Fruit fly (Drosophila melanogaster) whole organism, embryonic: Measurements from ENCODE around the gene CG9263.

Experiments
- B-H2 ChIP-seq: fragments of 200-800 bp; sonication (Bioruptor generic); optimal IDR thresholded peaks from 2 replicates; lab custom pipeline; 2018; ENCODE audit warnings: missing biosample characterization, mild to moderate bottlenecking, missing genetic modification characterization
- CG10209 ChIP-seq: fragments of 200-800 bp; sonication (Bioruptor generic); optimal IDR thresholded peaks from 3 replicates; lab custom pipeline; 2017; ENCODE audit warnings: missing biosample characterization, mild to moderate bottlenecking, missing genetic modification characterization, missing genetic modification reagents
- CG10979 ChIP-seq: fragments of 200-800 bp; sonication (Bioruptor generic); optimal IDR thresholded peaks from 2 replicates; lab custom pipeline; 2018; ENCODE audit warnings: missing biosample characterization, mild to moderate bottlenecking, missing genetic modification characterization, moderate library complexity
- CG11695 ChIP-seq: fragments of 200-800 bp; sonication (Bioruptor generic); IDR thresholded peaks from 3 replicates; pipeline ENCODE4 v1.3.6; 2022; ENCODE audit warnings: missing biosample characterization, missing genetic modification characterization
- CG12299 ChIP-seq: fragments of 200-800 bp; sonication (Bioruptor generic); optimal IDR thresholded peaks from 2 replicates; lab custom pipeline; 2018; ENCODE audit warnings: missing biosample characterization, mild to moderate bottlenecking, missing genetic modification characterization
- CG14050 ChIP-seq: fragments of 200-800 bp; sonication (Bioruptor generic); IDR thresholded peaks from 3 replicates; pipeline ENCODE4 v1.3.6; 2022; ENCODE audit warnings: missing biosample characterization, missing genetic modification characterization
- CG14710 ChIP-seq: fragments of 200-800 bp; sonication (Bioruptor generic); optimal IDR thresholded peaks from 3 replicates; lab custom pipeline; 2019; ENCODE audit warnings: missing biosample characterization, mild to moderate bottlenecking, missing genetic modification characterization, moderate library complexity
- CG15601 ChIP-seq: fragments of 200-800 bp; sonication (Bioruptor generic); optimal IDR thresholded peaks from 3 replicates; lab custom pipeline; 2019; ENCODE audit warnings: missing biosample characterization, mild to moderate bottlenecking, missing genetic modification characterization, moderate library complexity
- CG17802 ChIP-seq: fragments of 200-800 bp; sonication (Bioruptor generic); optimal IDR thresholded peaks from 2 replicates; lab custom pipeline; 2018; ENCODE audit warnings: missing biosample characterization, mild to moderate bottlenecking, missing genetic modification characterization, moderate library complexity
- CG18599 ChIP-seq: fragments of 200-800 bp; sonication (Bioruptor generic); optimal IDR thresholded peaks from 3 replicates; lab custom pipeline; 2017; ENCODE audit warnings: missing biosample characterization, missing genetic modification characterization, mild to moderate bottlenecking, moderate library complexity, missing genetic modification reagents
- CG2120 ChIP-seq: fragments of 200-800 bp; sonication (Bioruptor generic); optimal IDR thresholded peaks from 3 replicates; lab custom pipeline; 2016; ENCODE audit warnings: missing biosample characterization, missing genetic modification characterization
- CG3995 ChIP-seq: fragments of 200-800 bp; sonication (Bioruptor generic); optimal IDR thresholded peaks from 3 replicates; lab custom pipeline; 2016; ENCODE audit warnings: missing biosample characterization, missing genetic modification characterization
- CG4360 ChIP-seq: fragments of 200-800 bp; sonication (Bioruptor generic); IDR thresholded peaks from 2 replicates; pipeline ENCODE4 v1.3.6; 2022; ENCODE audit warnings: missing biosample characterization, missing genetic modification characterization
- CG43689 ChIP-seq: fragments of 200-800 bp; sonication (Bioruptor generic); IDR thresholded peaks from 2 replicates; pipeline ENCODE4 v1.3.6; 2022; ENCODE audit warnings: missing biosample characterization, missing genetic modification characterization
- CG5245 ChIP-seq: fragments of 200-800 bp; sonication (Bioruptor generic); optimal IDR thresholded peaks from 3 replicates; lab custom pipeline; 2016; ENCODE audit warnings: missing biosample characterization, missing genetic modification characterization
- CG6683 ChIP-seq: fragments of 200-800 bp; sonication (Bioruptor generic); optimal IDR thresholded peaks from 2 replicates; lab custom pipeline; 2017; ENCODE audit warnings: missing biosample characterization, mild to moderate bottlenecking, missing genetic modification characterization, missing genetic modification reagents
- CG6765 ChIP-seq: fragments of 200-800 bp; sonication (Bioruptor generic); optimal IDR thresholded peaks from 3 replicates; lab custom pipeline; 2017; ENCODE audit warnings: missing biosample characterization, mild to moderate bottlenecking, missing genetic modification characterization
- CG7372 ChIP-seq: fragments of 200-800 bp; sonication (Bioruptor generic); IDR thresholded peaks from 2 replicates; pipeline ENCODE4 v1.3.6; 2022; ENCODE audit warnings: missing biosample characterization, missing genetic modification characterization
- CG8281 ChIP-seq: fragments of 200-800 bp; sonication (Bioruptor generic); optimal IDR thresholded peaks from 2 replicates; lab custom pipeline; 2018; ENCODE audit warnings: missing biosample characterization, mild to moderate bottlenecking, missing genetic modification characterization, moderate library complexity
- CG8944 ChIP-seq: fragments of 200-800 bp; sonication (Bioruptor generic); optimal IDR thresholded peaks from 3 replicates; lab custom pipeline; 2016; ENCODE audit warnings: missing biosample characterization, missing genetic modification characterization
- CG9727 ChIP-seq: fragments of 200-800 bp; sonication (Bioruptor generic); optimal IDR thresholded peaks from 3 replicates; lab custom pipeline; 2017; ENCODE audit warnings: missing biosample characterization, mild to moderate bottlenecking, missing genetic modification characterization
- E2f2 ChIP-seq: fragments of 200-800 bp; sonication (Bioruptor generic); IDR thresholded peaks from 2 replicates; pipeline ENCODE4 v1.3.6; 2022; ENCODE audit warnings: missing biosample characterization, missing genetic modification characterization
- Lhr ChIP-seq: fragments of 200-800 bp; sonication (Bioruptor generic); optimal IDR thresholded peaks from 3 replicates; lab custom pipeline; 2017; ENCODE audit warnings: mild to moderate bottlenecking, missing biosample characterization, missing genetic modification reagents, missing genetic modification characterization
- MTF-1 ChIP-seq: fragments of 200-800 bp; sonication (Bioruptor generic); optimal IDR thresholded peaks from 2 replicates; lab custom pipeline; 2018; ENCODE audit warnings: missing biosample characterization, mild to moderate bottlenecking, missing genetic modification characterization, borderline replicate concordance
- NC2β ChIP-seq: fragments of 200-800 bp; sonication (Bioruptor generic); optimal IDR thresholded peaks from 2 replicates; lab custom pipeline; 2016; ENCODE audit warnings: missing biosample characterization, missing genetic modification characterization
- NFAT ChIP-seq: fragments of 200-800 bp; sonication (Bioruptor generic); IDR thresholded peaks from 2 replicates; pipeline ENCODE4 v1.3.6; 2022; ENCODE audit warnings: missing biosample characterization, missing genetic modification characterization
- Neu2 ChIP-seq: fragments of 200-800 bp; sonication (Bioruptor generic); optimal IDR thresholded peaks from 3 replicates; lab custom pipeline; 2016; ENCODE audit warnings: missing biosample characterization, missing genetic modification characterization, borderline replicate concordance
- Sox102F ChIP-seq: fragments of 200-800 bp; sonication (Bioruptor generic); optimal IDR thresholded peaks from 2 replicates; lab custom pipeline; 2018; ENCODE audit warnings: missing biosample characterization, mild to moderate bottlenecking, missing genetic modification characterization, moderate library complexity
- abd-A ChIP-seq: fragments of 200-800 bp; sonication (Bioruptor generic); optimal IDR thresholded peaks from 3 replicates; lab custom pipeline; 2019; ENCODE audit warnings: missing biosample characterization, mild to moderate bottlenecking, missing genetic modification characterization, moderate library complexity
- bbx ChIP-seq: fragments of 200-800 bp; sonication (Bioruptor generic); IDR thresholded peaks from 2 replicates; pipeline ENCODE4 v1.3.6; 2022; ENCODE audit warnings: missing biosample characterization, missing genetic modification characterization; ENCODE audit not compliant: partially characterized antibody
- bsh ChIP-seq, 2 experiments: fragments of 200-800 bp; sonication (Bioruptor generic); optimal IDR thresholded peaks; 2 replicates each; lab custom pipeline; 2017 to 2018; ENCODE audit warnings: mild to moderate bottlenecking in 2 of 2, missing biosample characterization in 2 of 2, missing genetic modification characterization in 2 of 2, moderate library complexity in 1 of 2
- chn ChIP-seq: fragments of 200-800 bp; sonication (Bioruptor generic); optimal IDR thresholded peaks from 2 replicates; lab custom pipeline; 2016; ENCODE audit warnings: missing biosample characterization, missing genetic modification characterization
- crol ChIP-seq: fragments of 200-800 bp; sonication (Bioruptor generic); IDR thresholded peaks from 2 replicates; pipeline ENCODE4 v1.3.6; 2022; ENCODE audit warnings: missing biosample characterization, missing genetic modification characterization
- eve ChIP-seq, 2 experiments: fragments of >200 bp; optimal IDR thresholded peaks; 2 replicates each; lab custom pipeline; 2017; ENCODE audit warnings: missing biosample characterization in 2 of 2, missing genetic modification characterization in 2 of 2
- gt ChIP-seq: fragments of 200-800 bp; sonication (Bioruptor generic); IDR thresholded peaks from 2 replicates; pipeline ENCODE4 v1.3.6; 2022; ENCODE audit warnings: missing biosample characterization, missing genetic modification characterization
- kni ChIP-seq: fragments of 200-800 bp; sonication (Bioruptor generic); optimal IDR thresholded peaks from 3 replicates; lab custom pipeline; 2017; ENCODE audit warnings: mild to moderate bottlenecking, missing biosample characterization, missing genetic modification reagents, missing genetic modification characterization
- nau ChIP-seq: fragments of 200-800 bp; sonication (Bioruptor generic); optimal IDR thresholded peaks from 3 replicates; lab custom pipeline; 2017; ENCODE audit warnings: missing biosample characterization, mild to moderate bottlenecking, missing genetic modification characterization, missing genetic modification reagents
- nerfin-1 ChIP-seq: fragments of 200-800 bp; sonication (Bioruptor generic); optimal IDR thresholded peaks from 3 replicates; lab custom pipeline; 2019; ENCODE audit warnings: missing biosample characterization, mild to moderate bottlenecking, missing genetic modification characterization, moderate library complexity
- onecut ChIP-seq: fragments of 200-800 bp; sonication (Bioruptor generic); IDR thresholded peaks from 2 replicates; pipeline ENCODE4 v1.3.6; 2022; ENCODE audit warnings: missing biosample characterization, missing genetic modification characterization
- peb ChIP-seq: fragments of 200-800 bp; sonication (Bioruptor generic); IDR thresholded peaks from 2 replicates; pipeline ENCODE4 v1.3.6; 2022; ENCODE audit warnings: missing biosample characterization, missing genetic modification characterization
- sd ChIP-seq: fragments of 200-800 bp; sonication (Bioruptor generic); optimal IDR thresholded peaks from 3 replicates; lab custom pipeline; 2018; ENCODE audit warnings: missing biosample characterization, mild to moderate bottlenecking, missing genetic modification characterization, moderate library complexity
- sens ChIP-seq: fragments of 200-800 bp; sonication (Bioruptor generic); peaks from one replicate; lab custom pipeline; 2016; ENCODE audit warnings: missing biosample characterization, missing genetic modification characterization
- sim ChIP-seq: fragments of 200-800 bp; sonication (Bioruptor generic); IDR thresholded peaks from 2 replicates; pipeline ENCODE4 v1.3.6; 2022; ENCODE audit warnings: missing biosample characterization, missing genetic modification characterization
- sob ChIP-seq: fragments of 200-800 bp; sonication (Bioruptor generic); IDR thresholded peaks from 2 replicates; pipeline ENCODE4 v1.3.6; 2022; ENCODE audit warnings: missing biosample characterization, missing genetic modification characterization
- twi ChIP-seq: fragments of 200-800 bp; optimal IDR thresholded peaks from 2 replicates; lab custom pipeline; 2019; ENCODE audit warnings: missing biosample characterization, mild to moderate bottlenecking, missing genetic modification characterization, moderate library complexity
- vnd ChIP-seq: fragments of 200-800 bp; sonication (Bioruptor generic); IDR thresholded peaks from 3 replicates; pipeline ENCODE4 v1.3.6; 2022; ENCODE audit warnings: missing biosample characterization, missing genetic modification characterization; ENCODE audit not compliant: partially characterized antibody
- zen ChIP-seq: fragments of 200-800 bp; sonication (Bioruptor generic); optimal IDR thresholded peaks from 3 replicates; lab custom pipeline; 2018; ENCODE audit warnings: missing biosample characterization, mild to moderate bottlenecking, missing genetic modification characterization, moderate library complexity
- zfh2 ChIP-seq: fragments of 200-800 bp; sonication (Bioruptor generic); optimal IDR thresholded peaks from 2 replicates; lab custom pipeline; 2016; ENCODE audit warnings: missing biosample characterization, missing genetic modification characterization

CG9263 gene

dm6 chr2L:13570016-13570415 is 27.6 kb upstream of the CG9263 start:
- TF ChIP-seq twi (tag; lab: Kevin White, UChicago), result peak; percentile 90
- peak; percentile 56 for TF ChIP-seq sens
- no peak for TF ChIP-seq CG10209 (GFP tag; lab: Kevin White, UChicago)
- TF ChIP-seq eve (GFP tag; optimal IDR thresholded peaks at IDR 0.05; lab: Kevin White, UChicago), result peak in 1 of 2 experiments; percentile 32
- no peak for TF ChIP-seq Sox102F (GFP tag; lab: Kevin White, UChicago)
- TF ChIP-seq CG15601 (tag; lab: Kevin White, UChicago), result peak; percentile 75
- no peak for TF ChIP-seq CG8281
- no peak for TF ChIP-seq nau (GFP tag; lab: Kevin White, UChicago)
- TF ChIP-seq peb (GFP tag; lab: Robert Waterston, UW), result no peak

dm6 chr2L:13568938-13569337 is 26.6 kb upstream of the CG9263 start:
- TF ChIP-seq CG7372 (GFP tag; lab: Robert Waterston, UW) (no peak), bbx (GFP tag; lab: Robert Waterston, UW) (no peak), CG2120 (GFP tag; lab: Kevin White, UChicago) (no peak), CG14710 (tag; lab: Kevin White, UChicago) (no peak), Lhr (GFP tag; lab: Kevin White, UChicago) (no peak), vnd (GFP tag; lab: Robert Waterston, UW) (no peak), Neu2 (GFP tag; lab: Kevin White, UChicago) (no peak), CG8281 (no peak), CG6683 (GFP tag; lab: Kevin White, UChicago) (no peak), CG8944 (GFP tag; lab: Kevin White, UChicago) (no peak), MTF-1 (no peak)
- TF ChIP-seq, all 482 proteins: peak for 0

dm6 chr2L:13555397-13555796 is 13.0 kb upstream of the CG9263 start:
- TF ChIP-seq kni (GFP tag; lab: Kevin White, UChicago) (no peak), CG5245 (no peak), chn (no peak), nerfin-1 (peak; percentile 67), CG11695 (GFP tag; lab: Robert Waterston, UW) (0 out of 3 replicates have a peak, but pooled peaks have one; percentile 10), sim (GFP tag; lab: Robert Waterston, UW) (no peak), sd (peak; percentile 37), gt (GFP tag; lab: Robert Waterston, UW) (no peak), E2f2 (no peak), CG10979 (no peak), crol (GFP tag; lab: Robert Waterston, UW) (peak; percentile 75), CG12299 (tag; lab: Kevin White, UChicago) (no peak), CG6765 (no peak), zfh2 (no peak), CG14050 (GFP tag; lab: Robert Waterston, UW) (no peak), NC2β (GFP tag; lab: Kevin White, UChicago) (no peak), onecut (GFP tag; lab: Robert Waterston, UW) (peak; percentile 30; the same call in 1 of the 2 replicates), zen (tag; lab: Kevin White, UChicago) (no peak), bsh (GFP tag; optimal IDR thresholded peaks at IDR 0.05; lab: Kevin White, UChicago) (no peak), CG4360 (GFP tag; lab: Robert Waterston, UW) (no peak), NFAT (no peak), B-H2 (GFP tag; lab: Kevin White, UChicago) (no peak), CG3995 (GFP tag; lab: Kevin White, UChicago) (no peak), CG17802 (tag; lab: Kevin White, UChicago) (no peak), sob (GFP tag; lab: Robert Waterston, UW) (no peak), CG9727 (GFP tag; lab: Kevin White, UChicago) (no peak), Lhr (GFP tag; lab: Kevin White, UChicago) (no peak), CG18599 (peak; percentile 36), abd-A (tag; lab: Kevin White, UChicago) (peak; percentile 97), CG43689 (GFP tag; lab: Robert Waterston, UW) (no peak)
